Worm (Caenorhabditis elegans): Measurements from ENCODE around the gene C45B11.6.

ce11 chrV:11011807-11012206 lies 32.1 kb upstream of the C45B11.6 start:
- TF ChIP-seq ceh-18 (tag; optimal IDR thresholded peaks at IDR 0.05) (no peak), ceh-31 (tag; optimal IDR thresholded peaks at IDR 0.05) (no peak), rnt-1 (tag; optimal IDR thresholded peaks at IDR 0.05) (no peak), sox-2 (GFP tag; IDR thresholded peaks at IDR 0.05) (no peak), elt-2 (tag; optimal IDR thresholded peaks at IDR 0.05) (no peak), pat-9 (tag; optimal IDR thresholded peaks at IDR 0.05) (no peak), ama-1 (optimal IDR thresholded peaks at IDR 0.05) (no peak)

Measured in whole organism, late embryonic.